Worm (Caenorhabditis elegans): Measurements from ENCODE around the gene Y57G11B.8.

Gene Y57G11B.8

DNA sequence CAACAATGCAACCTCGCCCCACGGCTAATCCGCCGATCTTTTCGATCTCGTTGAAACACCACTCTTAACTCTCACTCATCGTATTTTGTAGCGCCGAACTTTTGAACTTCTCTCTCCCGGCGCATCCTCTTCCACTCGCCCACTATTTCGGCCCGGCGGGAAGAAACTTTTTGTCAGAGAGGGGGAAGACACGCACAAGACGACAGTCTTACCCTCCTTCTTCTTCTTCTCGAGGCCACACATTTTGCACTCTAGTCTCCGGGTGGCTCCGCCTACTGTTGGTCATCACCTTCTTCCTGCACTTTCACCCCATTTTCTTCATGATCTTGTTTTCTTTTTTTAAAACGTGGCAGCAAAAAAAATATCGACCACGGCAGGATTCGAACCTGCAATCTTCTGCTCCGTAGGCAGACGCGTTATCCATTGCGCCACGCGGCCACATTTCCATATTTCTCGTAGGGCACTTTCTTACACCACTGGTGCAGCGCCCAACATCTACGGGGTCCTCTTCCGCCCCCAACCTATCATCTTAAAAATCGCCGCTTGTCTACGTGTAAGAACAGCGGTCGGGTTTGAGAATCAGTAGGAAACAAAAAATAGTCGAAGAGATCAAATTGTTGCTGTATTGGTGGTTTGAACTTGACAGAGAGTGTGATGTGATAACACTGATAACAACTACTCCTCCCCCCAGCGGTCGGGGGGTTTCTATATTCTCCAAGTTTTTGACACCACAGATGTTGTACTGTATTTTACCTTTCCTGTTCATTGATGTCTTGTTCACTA, 32.6 kb upstream of the Y57G11B.8 start (continued):
- TF ChIP-seq unc-39 (tag; optimal IDR thresholded peaks at IDR 0.05) (no peak), zfp-3 (GFP tag; conservative IDR thresholded peaks at IDR 0.05) (0 out of 2 replicates have a peak, but pooled peaks have one; percentile 60), hmg-1.1 (GFP tag; IDR thresholded peaks at IDR 0.05) (peak; percentile 7; the same call in 1 of the 2 replicates), lin-13 (GFP tag; optimal IDR thresholded peaks at IDR 0.05) (peak; percentile 22), php-3 (GFP tag; IDR thresholded peaks at IDR 0.05) (no peak), lir-3 (tag; optimal IDR thresholded peaks at IDR 0.05) (peak; percentile 33), pqm-1 (tag; optimal IDR thresholded peaks at IDR 0.05) (peak; percentile 40), arid-1 (GFP tag; conservative IDR thresholded peaks at IDR 0.05) (0 out of 2 replicates have a peak, but pooled peaks have one; percentile 4), ceh-44 (GFP tag; IDR thresholded peaks at IDR 0.05) (no peak), snpc-1.2 (GFP tag; IDR thresholded peaks at IDR 0.05) (peak; percentile 99), nhr-25 (tag; optimal IDR thresholded peaks at IDR 0.05; ENCODE audit: borderline replicate concordance, insufficient read depth) (peak; percentile 75), rbr-2 (tag; optimal IDR thresholded peaks at IDR 0.05) (peak; percentile 6), nhr-48 (tag; optimal IDR thresholded peaks at IDR 0.05) (peak; percentile 93), ceh-62 (tag; optimal IDR thresholded peaks at IDR 0.05) (no peak)

DNA sequence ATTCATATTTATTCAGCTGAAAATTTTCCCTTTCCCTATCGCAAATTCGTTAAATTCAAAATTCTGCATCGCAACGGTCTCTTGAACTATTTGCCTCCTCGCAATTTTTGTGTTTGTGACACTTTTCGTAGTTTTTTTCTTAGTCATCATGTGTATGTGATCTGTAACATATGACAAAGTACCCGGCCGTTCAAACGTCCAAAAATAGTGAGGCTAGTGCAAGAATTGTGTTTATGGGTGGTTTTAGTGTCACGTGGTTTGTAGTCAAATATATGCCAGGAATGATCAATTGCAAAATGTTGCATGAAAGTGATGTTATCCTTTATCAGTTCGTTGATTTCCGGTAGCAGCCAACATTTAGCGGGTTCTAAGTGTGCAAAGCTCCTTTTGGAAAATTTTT, 31.3 kb upstream of the Y57G11B.8 start:
- TF ChIP-seq nhr-48 (tag; optimal IDR thresholded peaks at IDR 0.05): peak; percentile 37
- TF ChIP-seq aha-1 (tag): peak; percentile 83
- TF ChIP-seq saeg-2 (GFP tag; IDR thresholded peaks at IDR 0.05): no peak
- peak; percentile 80 for TF ChIP-seq dve-1 (tag; optimal IDR thresholded peaks at IDR 0.05; ENCODE audit: insufficient read depth)
- TF ChIP-seq F26F4.8 (GFP tag; conservative IDR thresholded peaks at IDR 0.05): no peak
- no peak for TF ChIP-seq spr-3 (GFP tag; optimal IDR thresholded peaks at IDR 0.05)
- TF ChIP-seq D1046.2 (GFP tag; IDR thresholded peaks at IDR 0.05): no peak
- TF ChIP-seq egl-27 (tag; optimal IDR thresholded peaks at IDR 0.05): no peak
- TF ChIP-seq zfp-3 (GFP tag; conservative IDR thresholded peaks at IDR 0.05): no peak
- peak; percentile 60 for TF ChIP-seq hlh-11 (tag; optimal IDR thresholded peaks at IDR 0.05)
- TF ChIP-seq mep-1 (tag; optimal IDR thresholded peaks at IDR 0.05): peak; percentile 36
- TF ChIP-seq zag-1 (tag; optimal IDR thresholded peaks at IDR 0.05): no peak
- TF ChIP-seq arid-1 (GFP tag; conservative IDR thresholded peaks at IDR 0.05): no peak
- TF ChIP-seq dmd-8 (GFP tag; IDR thresholded peaks at IDR 0.05): 0 out of 2 replicates have a peak, but pooled peaks have one; percentile 32
- peak; percentile 98 for TF ChIP-seq nhr-28 (tag; optimal IDR thresholded peaks at IDR 0.05)
- TF ChIP-seq dmd-6 (GFP tag; IDR thresholded peaks at IDR 0.05): peak; percentile 90
- TF ChIP-seq pqm-1 (tag; optimal IDR thresholded peaks at IDR 0.05): peak; percentile 12
- no peak for TF ChIP-seq Y105C5A.15 (GFP tag; IDR thresholded peaks at IDR 0.05)
- TF ChIP-seq mxl-2 (GFP tag; conservative IDR thresholded peaks at IDR 0.05): no peak
- peak in 1 of 2 experiments; percentile 75 for TF ChIP-seq mdl-1 (tag; optimal IDR thresholded peaks at IDR 0.05)
- no peak for TF ChIP-seq dpl-1 (GFP tag; optimal IDR thresholded peaks at IDR 0.05)
- TF ChIP-seq nhr-77 (tag; optimal IDR thresholded peaks at IDR 0.05): peak; percentile 85
- TF ChIP-seq lin-13 (GFP tag; optimal IDR thresholded peaks at IDR 0.05): no peak
- no peak for TF ChIP-seq nhr-111 (GFP tag; optimal IDR thresholded peaks at IDR 0.05)
- TF ChIP-seq lim-7 (GFP tag; IDR thresholded peaks at IDR 0.05): no peak
- no peak for TF ChIP-seq spr-1 (tag; optimal IDR thresholded peaks at IDR 0.05)
- TF ChIP-seq ztf-7 (tag; optimal IDR thresholded peaks at IDR 0.05): peak; percentile 14
- no peak for TF ChIP-seq sdz-12 (GFP tag; optimal IDR thresholded peaks at IDR 0.05)
- no peak for TF ChIP-seq jun-1 (tag; optimal IDR thresholded peaks at IDR 0.05)
- no peak for TF ChIP-seq nhr-102 (tag; optimal IDR thresholded peaks at IDR 0.05)
- TF ChIP-seq R02D3.7 (tag; optimal IDR thresholded peaks at IDR 0.05): no peak
- no peak for TF ChIP-seq daf-12 (tag; optimal IDR thresholded peaks at IDR 0.05)
- TF ChIP-seq egl-43 (GFP tag; IDR thresholded peaks at IDR 0.05): no peak
- TF ChIP-seq php-3 (GFP tag; IDR thresholded peaks at IDR 0.05): peak; percentile 62; the same call in 1 of the 2 replicates
- TF ChIP-seq madf-5 (GFP tag; IDR thresholded peaks at IDR 0.05): no peak
- TF ChIP-seq hlh-30 (tag; optimal IDR thresholded peaks at IDR 0.05; ENCODE audit: insufficient read depth): peak; percentile 94
- TF ChIP-seq daf-16 (GFP tag; optimal IDR thresholded peaks at IDR 0.05): no peak
- TF ChIP-seq daf-16 (tag; optimal IDR thresholded peaks at IDR 0.05): peak; percentile 71
- TF ChIP-seq ceh-20 (GFP tag; IDR thresholded peaks at IDR 0.05): no peak
- TF ChIP-seq lsy-2 (tag; optimal IDR thresholded peaks at IDR 0.05): peak in 1 of 2 experiments; percentile 37

All from whole organism, L4 larva.